Worm (Caenorhabditis elegans) whole organism, L4 larva: ENCODE measurements around the gene let-767.

Experiments used
- F26F4.8 ChIP-seq: fragments of 200-800 bp; sonication (Bioruptor generic); conservative IDR thresholded peaks from 2 replicates; pipeline ENCODE4 v1.3.6; 2022; ENCODE audit warnings: missing genetic modification characterization, missing compliant biosample characterization
- F44E2.7 ChIP-seq: fragments of 200-800 bp; sonication (Bioruptor generic); IDR thresholded peaks from 2 replicates; pipeline ENCODE4 v2.1.2; 2022; ENCODE audit warnings: missing genetic modification characterization, missing compliant biosample characterization
- F49E8.2 ChIP-seq: sonication (generic microtip); optimal IDR thresholded peaks from 2 replicates; lab custom pipeline; 2016; ENCODE audit warnings: missing compliant biosample characterization, mild to moderate bottlenecking, missing genetic modification characterization, borderline replicate concordance
- Y48G9A.11 ChIP-seq: fragments of 200-800 bp; sonication (Bioruptor generic); IDR thresholded peaks from 2 replicates; pipeline ENCODE4 v1.3.6; 2022; ENCODE audit warnings: missing genetic modification reagents, missing genetic modification characterization, missing compliant biosample characterization
- Y75B8A.6 ChIP-seq: fragments of 200-800 bp; sonication (Bioruptor generic); IDR thresholded peaks from 2 replicates; pipeline ENCODE4 v1.3.6; 2022; ENCODE audit warnings: missing genetic modification reagents, missing genetic modification characterization, missing compliant biosample characterization
- ZK337.2 ChIP-seq: fragments of 200-800 bp; sonication (Bioruptor generic); IDR thresholded peaks from 2 replicates; pipeline ENCODE4 v1.3.6; 2022; ENCODE audit warnings: missing genetic modification reagents, missing genetic modification characterization, missing compliant biosample characterization
- ama-1 ChIP-seq: fragments of 150-350 bp; optimal IDR thresholded peaks from 2 replicates; lab custom pipeline; 2014; ENCODE audit warnings: inconsistent platforms, mixed read lengths
- attf-4 ChIP-seq: sonication (generic microtip); optimal IDR thresholded peaks from 3 replicates; lab custom pipeline; 2017; ENCODE audit warnings: missing biosample characterization, missing genetic modification characterization
- ceh-44 ChIP-seq: fragments of 200-800 bp; sonication (Bioruptor generic); IDR thresholded peaks from 2 replicates; pipeline ENCODE4 v1.3.6; 2022; ENCODE audit warnings: missing genetic modification reagents, missing genetic modification characterization, missing compliant biosample characterization
- ceh-62 ChIP-seq: sonication (generic microtip); optimal IDR thresholded peaks from 2 replicates; lab custom pipeline; 2017; ENCODE audit warnings: missing biosample characterization, missing genetic modification characterization
- ces-1 ChIP-seq: fragments of 150-350 bp; sonication (generic microtip); optimal IDR thresholded peaks from 4 replicates; lab custom pipeline; 2014; ENCODE audit warnings: missing biosample characterization, missing genetic modification reagents, missing genetic modification characterization
- cey-2 ChIP-seq: sonication (generic microtip); optimal IDR thresholded peaks from 3 replicates; lab custom pipeline; 2017; ENCODE audit warnings: missing genetic modification characterization, mild to moderate bottlenecking, missing compliant biosample characterization, antibody characterized with exemption, borderline replicate concordance; ENCODE audit not compliant: insufficient read depth
- ctbp-1 ChIP-seq: fragments of 200-800 bp; sonication (Bioruptor generic); IDR thresholded peaks from 2 replicates; pipeline ENCODE4 v1.3.6; 2022; ENCODE audit warnings: missing genetic modification reagents, missing genetic modification characterization, missing compliant biosample characterization
- daf-12 ChIP-seq: fragments of 150-350 bp; optimal IDR thresholded peaks from 2 replicates; lab custom pipeline; 2014; ENCODE audit warnings: missing biosample characterization, missing genetic modification reagents, missing genetic modification characterization
- daf-16 ChIP-seq, 3 experiments: sonication (generic microtip); optimal IDR thresholded peaks; 2 replicates each; lab custom pipeline; 2016 to 2017; ENCODE audit warnings: missing genetic modification characterization in 3 of 3, missing genetic modification reagents in 3 of 3, mild to moderate bottlenecking in 2 of 3, missing compliant biosample characterization in 2 of 3, missing biosample characterization in 1 of 3, moderate library complexity in 1 of 3
- dmd-9 ChIP-seq: fragments of 200-800 bp; sonication (Bioruptor generic); IDR thresholded peaks from 2 replicates; pipeline ENCODE4 v1.3.6; 2022; ENCODE audit warnings: missing genetic modification reagents, missing genetic modification characterization, missing compliant biosample characterization
- dpl-1 ChIP-seq: fragments of 150-350 bp; optimal IDR thresholded peaks from 2 replicates; lab custom pipeline; 2014; ENCODE audit warnings: missing biosample characterization, missing genetic modification reagents, missing genetic modification characterization
- duxl-1 ChIP-seq: sonication (generic microtip); optimal IDR thresholded peaks from 2 replicates; lab custom pipeline; 2016; ENCODE audit warnings: mild to moderate bottlenecking, missing genetic modification characterization, moderate library complexity, missing compliant biosample characterization; ENCODE audit not compliant: poor library complexity
- egl-27 ChIP-seq: sonication (generic microtip); optimal IDR thresholded peaks from 3 replicates; lab custom pipeline; 2017; ENCODE audit warnings: missing biosample characterization, missing genetic modification reagents, missing genetic modification characterization
- fkh-10 ChIP-seq: fragments of 150-350 bp; optimal IDR thresholded peaks from 2 replicates; lab custom pipeline; 2014; ENCODE audit warnings: missing biosample characterization, missing genetic modification reagents, missing genetic modification characterization
- hif-1 ChIP-seq, 2 experiments: sonication (generic microtip); optimal IDR thresholded peaks; 2 replicates each; lab custom pipeline; 2016 to 2017; ENCODE audit warnings: missing compliant biosample characterization in 2 of 2, missing genetic modification characterization in 2 of 2, missing genetic modification reagents in 2 of 2, missing genotype in 2 of 2, mild to moderate bottlenecking in 1 of 2
- lin-1 ChIP-seq: fragments of 200-800 bp; sonication (Bioruptor generic); IDR thresholded peaks from 2 replicates; pipeline ENCODE4 v1.3.6; 2022; ENCODE audit warnings: missing genetic modification reagents, missing genetic modification characterization, missing compliant biosample characterization
- lin-13 ChIP-seq: fragments of 150-350 bp; optimal IDR thresholded peaks from 2 replicates; lab custom pipeline; 2014; ENCODE audit warnings: missing biosample characterization, missing genetic modification reagents, missing genetic modification characterization
- lin-15B ChIP-seq: fragments of 150-350 bp; sonication (generic microtip); optimal IDR thresholded peaks from 3 replicates; lab custom pipeline; 2014; ENCODE audit warnings: missing biosample characterization, missing genetic modification characterization
- lin-29 ChIP-seq: fragments of 200-800 bp; sonication (Bioruptor generic); IDR thresholded peaks from 2 replicates; pipeline ENCODE4 v1.3.6; 2022; ENCODE audit warnings: missing genetic modification reagents, missing genetic modification characterization, missing compliant biosample characterization
- lsy-2 ChIP-seq, 2 experiments: fragments of 150-350 bp in 1 of 2; sonication (generic microtip) in 1 of 2; optimal IDR thresholded peaks; 2 replicates each; lab custom pipeline; 2014 to 2017; ENCODE audit warnings: missing biosample characterization in 2 of 2, missing genetic modification characterization in 2 of 2
- madf-9 ChIP-seq: fragments of 200-800 bp; sonication (Bioruptor generic); conservative IDR thresholded peaks from 2 replicates; pipeline ENCODE4 v1.3.6; 2022; ENCODE audit warnings: missing genetic modification reagents, missing genetic modification characterization, missing compliant biosample characterization
- mdl-1 ChIP-seq, 2 experiments: fragments of 150-350 bp in 1 of 2; sonication (generic microtip) in 1 of 2; optimal IDR thresholded peaks; 2 replicates each; lab custom pipeline; 2014 to 2017; ENCODE audit warnings: missing biosample characterization in 2 of 2, missing genetic modification characterization in 2 of 2
- nhr-111 ChIP-seq: fragments of 200-800 bp; sonication (Bioruptor generic); optimal IDR thresholded peaks from 2 replicates; lab custom pipeline; 2018; ENCODE audit warnings: mild to moderate bottlenecking, missing genetic modification characterization, missing compliant biosample characterization
- nhr-237 ChIP-seq: sonication (generic microtip); optimal IDR thresholded peaks from 2 replicates; lab custom pipeline; 2017; ENCODE audit warnings: missing biosample characterization, missing genetic modification characterization
- nhr-25 ChIP-seq: sonication (generic microtip); optimal IDR thresholded peaks from 2 replicates; lab custom pipeline; 2017; ENCODE audit warnings: missing genetic modification characterization, mild to moderate bottlenecking, missing compliant biosample characterization, antibody characterized with exemption, moderate library complexity, borderline replicate concordance; ENCODE audit not compliant: insufficient read depth
- nhr-28 ChIP-seq: fragments of 150-350 bp; optimal IDR thresholded peaks from 2 replicates; lab custom pipeline; 2014; ENCODE audit warnings: missing biosample characterization, missing genetic modification characterization
- nhr-41 ChIP-seq: fragments of 200-800 bp; sonication (Bioruptor generic); IDR thresholded peaks from 2 replicates; pipeline ENCODE4 v1.3.6; 2022; ENCODE audit warnings: missing genetic modification reagents, missing genetic modification characterization, missing compliant biosample characterization
- nhr-42 ChIP-seq: fragments of 200-800 bp; sonication (Bioruptor generic); IDR thresholded peaks from 2 replicates; pipeline ENCODE4 v1.3.6; 2022; ENCODE audit warnings: missing genetic modification characterization, missing compliant biosample characterization
- nhr-48 ChIP-seq: sonication (generic microtip); optimal IDR thresholded peaks from 2 replicates; lab custom pipeline; 2016; ENCODE audit warnings: mild to moderate bottlenecking, missing genetic modification characterization, missing compliant biosample characterization
- nhr-76 ChIP-seq: fragments of 150-350 bp; optimal IDR thresholded peaks from 2 replicates; lab custom pipeline; 2014; ENCODE audit warnings: missing biosample characterization, missing genetic modification characterization
- pha-4 ChIP-seq, 2 experiments: fragments of 150-350 bp in 1 of 2; fragments of 200-800 bp in 1 of 2; sonication (Bioruptor generic) in 1 of 2; IDR thresholded peaks in 1 of 2; optimal IDR thresholded peaks in 1 of 2; 2 replicates each; pipeline versions ENCODE4 v1.3.6 to Lab custom; 2014 to 2022; ENCODE audit warnings: missing genetic modification characterization in 2 of 2, missing genetic modification reagents in 2 of 2, missing biosample characterization in 1 of 2, missing compliant biosample characterization in 1 of 2
- pqm-1 ChIP-seq: sonication (generic microtip); optimal IDR thresholded peaks from 2 replicates; lab custom pipeline; 2017; ENCODE audit warnings: missing biosample characterization, missing genetic modification characterization
- rbr-2 ChIP-seq: sonication (generic microtip); optimal IDR thresholded peaks from 2 replicates; lab custom pipeline; 2016; ENCODE audit warnings: missing genotype, missing genetic modification characterization, missing compliant biosample characterization
- set-16 ChIP-seq: fragments of 200-800 bp; sonication (Bioruptor generic); IDR thresholded peaks from 2 replicates; pipeline ENCODE4 v1.3.6; 2022; ENCODE audit warnings: missing genetic modification reagents, missing genetic modification characterization, missing compliant biosample characterization
- snpc-1.2 ChIP-seq: fragments of 200-800 bp; sonication (Bioruptor generic); IDR thresholded peaks from 2 replicates; pipeline ENCODE4 v1.3.6; 2022; ENCODE audit warnings: missing genetic modification reagents, missing genetic modification characterization, missing compliant biosample characterization
- spr-3 ChIP-seq: fragments of 200-800 bp; sonication (Bioruptor generic); optimal IDR thresholded peaks from 2 replicates; lab custom pipeline; 2018; ENCODE audit warnings: mild to moderate bottlenecking, missing genetic modification characterization, missing compliant biosample characterization
- tag-97 ChIP-seq: fragments of 200-800 bp; sonication (Bioruptor generic); IDR thresholded peaks from 2 replicates; pipeline ENCODE4 v1.3.6; 2022; ENCODE audit warnings: missing genetic modification characterization, missing compliant biosample characterization
- tra-1 ChIP-seq: fragments of 200-800 bp; sonication (Bioruptor generic); IDR thresholded peaks from 2 replicates; pipeline ENCODE4 v1.3.6; 2022; ENCODE audit warnings: missing genetic modification reagents, missing genetic modification characterization, missing compliant biosample characterization
- unc-130 ChIP-seq: sonication (generic microtip); optimal IDR thresholded peaks from 2 replicates; lab custom pipeline; 2016; ENCODE audit warnings: missing genetic modification reagents, missing genetic modification characterization, missing compliant biosample characterization
- vab-7 ChIP-seq: fragments of 200-800 bp; sonication (Bioruptor generic); IDR thresholded peaks from 2 replicates; pipeline ENCODE4 v1.3.6; 2022; ENCODE audit warnings: missing genetic modification reagents, missing genetic modification characterization, missing compliant biosample characterization
- zag-1 ChIP-seq: fragments of 150-350 bp; optimal IDR thresholded peaks from 2 replicates; lab custom pipeline; 2014; ENCODE audit warnings: missing biosample characterization, missing genetic modification characterization
- zip-11 ChIP-seq: fragments of 200-800 bp; sonication (Bioruptor generic); IDR thresholded peaks from 2 replicates; pipeline ENCODE4 v1.3.6; 2022; ENCODE audit warnings: missing genetic modification characterization, missing compliant biosample characterization
- zip-2 ChIP-seq: fragments of 150-350 bp; optimal IDR thresholded peaks from 2 replicates; lab custom pipeline; 2014; ENCODE audit warnings: missing biosample characterization, missing genetic modification characterization
- ztf-7 ChIP-seq: fragments of 150-350 bp; optimal IDR thresholded peaks from 2 replicates; lab custom pipeline; 2014; ENCODE audit warnings: missing biosample characterization, missing genetic modification characterization

The let-767 gene

ce11 chrIII:6360114-6360513 is 20.3 kb upstream of the let-767 start:
- TF ChIP-seq pha-4 (GFP tag; IDR thresholded peaks at IDR 0.05; lab: Robert Waterston, UW) (no peak), pha-4 (tag; optimal IDR thresholded peaks at IDR 0.05; lab: Kevin White, UChicago) (no peak), daf-16 (GFP tag; optimal IDR thresholded peaks at IDR 0.05; lab: Kevin White, UChicago) (no peak), daf-16 (tag; optimal IDR thresholded peaks at IDR 0.05; lab: Kevin White, UChicago) (no peak), attf-4 (tag; lab: Kevin White, UChicago) (no peak), ces-1 (no peak), cey-2 (tag; lab: Kevin White, UChicago) (no peak), pqm-1 (tag; lab: Kevin White, UChicago) (no peak), dmd-9 (no peak), unc-130 (GFP tag; lab: Kevin White, UChicago) (no peak), ztf-7 (tag; lab: Kevin White, UChicago) (no peak), fkh-10 (GFP tag; lab: Kevin White, UChicago) (no peak), F49E8.2 (tag; lab: Kevin White, UChicago) (no peak), nhr-25 (no peak), madf-9 (GFP tag; lab: Robert Waterston, UW) (no peak), F44E2.7 (GFP tag; lab: Robert Waterston, UW) (no peak), ama-1 (lab: Kevin White, UChicago) (no peak), ceh-44 (no peak), nhr-41 (GFP tag; lab: Robert Waterston, UW) (no peak), egl-27 (tag; lab: Kevin White, UChicago) (no peak), nhr-76 (tag; lab: Kevin White, UChicago) (peak; percentile 38), lsy-2 (tag; optimal IDR thresholded peaks at IDR 0.05; lab: Kevin White, UChicago) (peak in 1 of 2 experiments; percentile 31), ctbp-1 (GFP tag; lab: Robert Waterston, UW) (no peak), ZK337.2 (GFP tag; lab: Robert Waterston, UW) (no peak), spr-3 (no peak), duxl-1 (tag; lab: Kevin White, UChicago) (no peak), hif-1 (tag; optimal IDR thresholded peaks at IDR 0.05; lab: Kevin White, UChicago) (no peak), vab-7 (no peak), Y48G9A.11 (GFP tag; lab: Robert Waterston, UW) (no peak), snpc-1.2 (GFP tag; lab: Robert Waterston, UW) (no peak), nhr-28 (tag; lab: Kevin White, UChicago) (peak; percentile 35), dpl-1 (no peak), nhr-111 (no peak), zip-11 (no peak), lin-13 (GFP tag; lab: Kevin White, UChicago) (no peak), Y75B8A.6 (GFP tag; lab: Robert Waterston, UW) (no peak), tra-1 (GFP tag; lab: Robert Waterston, UW) (0 out of 2 replicates have a peak, but pooled peaks have one; percentile 41), nhr-237 (tag; lab: Kevin White, UChicago) (no peak), lin-1 (GFP tag; lab: Robert Waterston, UW) (no peak), lin-29 (GFP tag; lab: Robert Waterston, UW) (no peak), F26F4.8 (no peak), zip-2 (no peak), nhr-48 (no peak), ceh-62 (tag; lab: Kevin White, UChicago) (no peak), set-16 (GFP tag; lab: Robert Waterston, UW) (no peak), mdl-1 (tag; optimal IDR thresholded peaks at IDR 0.05; lab: Kevin White, UChicago) (peak in 1 of 2 experiments; percentile 12), tag-97 (GFP tag; lab: Robert Waterston, UW) (no peak), lin-15B (no peak), rbr-2 (no peak), daf-12 (tag; lab: Kevin White, UChicago) (no peak), nhr-42 (GFP tag; lab: Robert Waterston, UW) (no peak), zag-1 (tag; lab: Kevin White, UChicago) (no peak)
